Worm (Caenorhabditis elegans) whole organism, late embryonic: Measurements from ENCODE around the gene F57B1.5.

Source experiments
- C08G9.2 ChIP-seq: sonication (generic microtip); optimal IDR thresholded peaks from 2 replicates; lab custom pipeline; 2016; ENCODE audit warnings: mild to moderate bottlenecking, missing genetic modification characterization, moderate library complexity, missing compliant biosample characterization
- K02D7.2 ChIP-seq: sonication (generic microtip); optimal IDR thresholded peaks from 2 replicates; lab custom pipeline; 2017; ENCODE audit warnings: mild to moderate bottlenecking, missing genetic modification characterization, missing compliant biosample characterization
- K09A11.1 ChIP-seq: sonication (generic microtip); optimal IDR thresholded peaks from 2 replicates; lab custom pipeline; 2017; ENCODE audit warnings: antibody characterized with exemption, mild to moderate bottlenecking, missing genetic modification characterization, missing compliant biosample characterization; ENCODE audit not compliant: insufficient read depth
- ahr-1 ChIP-seq: sonication (generic microtip); optimal IDR thresholded peaks from 2 replicates; lab custom pipeline; 2016; ENCODE audit warnings: missing genetic modification characterization, missing compliant biosample characterization
- ceh-22 ChIP-seq: sonication (generic microtip); optimal IDR thresholded peaks from 2 replicates; lab custom pipeline; 2017; ENCODE audit warnings: missing biosample characterization, missing genetic modification characterization
- ceh-31 ChIP-seq: sonication (generic microtip); optimal IDR thresholded peaks from 2 replicates; lab custom pipeline; 2016; ENCODE audit warnings: missing genetic modification characterization, missing compliant biosample characterization
- ceh-34 ChIP-seq: sonication (generic microtip); optimal IDR thresholded peaks from 2 replicates; lab custom pipeline; 2016; ENCODE audit warnings: mild to moderate bottlenecking, missing genetic modification characterization, missing compliant biosample characterization
- ceh-45 ChIP-seq: fragments of 200-800 bp; sonication (Bioruptor generic); IDR thresholded peaks from 2 replicates; pipeline ENCODE4 v1.3.6; 2022; ENCODE audit warnings: missing genetic modification reagents, missing genetic modification characterization, missing compliant biosample characterization
- ceh-9 ChIP-seq: sonication (generic microtip); optimal IDR thresholded peaks from 2 replicates; lab custom pipeline; 2016; ENCODE audit warnings: mild to moderate bottlenecking, missing genetic modification characterization, inconsistent platforms, missing compliant biosample characterization
- eyg-1 ChIP-seq: sonication (generic microtip); optimal IDR thresholded peaks from 2 replicates; lab custom pipeline; 2016; ENCODE audit warnings: missing genotype, missing genetic modification characterization, missing compliant biosample characterization
- fkh-6 ChIP-seq: sonication (generic microtip); optimal IDR thresholded peaks from 2 replicates; lab custom pipeline; 2016; ENCODE audit warnings: missing genetic modification characterization, missing compliant biosample characterization
- hlh-15 ChIP-seq: sonication (generic microtip); optimal IDR thresholded peaks from 2 replicates; lab custom pipeline; 2016; ENCODE audit warnings: missing genetic modification characterization, missing compliant biosample characterization
- hlh-30 ChIP-seq: sonication (generic microtip); optimal IDR thresholded peaks from 2 replicates; lab custom pipeline; 2017; ENCODE audit warnings: antibody characterized with exemption, missing genetic modification characterization, missing compliant biosample characterization; ENCODE audit not compliant: insufficient read depth
- hlh-6 ChIP-seq: sonication (generic microtip); optimal IDR thresholded peaks from 2 replicates; lab custom pipeline; 2016; ENCODE audit warnings: missing genotype, missing genetic modification characterization, missing compliant biosample characterization
- hlh-8 ChIP-seq: sonication (generic microtip); optimal IDR thresholded peaks from 2 replicates; lab custom pipeline; 2016; ENCODE audit warnings: missing genotype, missing genetic modification characterization, missing compliant biosample characterization
- lim-6 ChIP-seq: sonication (generic microtip); optimal IDR thresholded peaks from 2 replicates; lab custom pipeline; 2016; ENCODE audit warnings: missing genetic modification characterization, missing compliant biosample characterization
- madf-2 ChIP-seq: sonication (generic microtip); optimal IDR thresholded peaks from 2 replicates; lab custom pipeline; 2017; ENCODE audit warnings: missing genetic modification characterization, missing compliant biosample characterization
- mec-3 ChIP-seq: sonication (generic microtip); optimal IDR thresholded peaks from 2 replicates; lab custom pipeline; 2016; ENCODE audit warnings: borderline replicate concordance, missing genetic modification characterization, missing compliant biosample characterization
- nhr-11 ChIP-seq: fragments of 150-350 bp; optimal IDR thresholded peaks from 2 replicates; lab custom pipeline; 2014; ENCODE audit warnings: missing biosample characterization, missing genetic modification characterization
- nhr-232 ChIP-seq: sonication (generic microtip); optimal IDR thresholded peaks from 2 replicates; lab custom pipeline; 2016; ENCODE audit warnings: missing genetic modification characterization, missing compliant biosample characterization
- npax-4 ChIP-seq: sonication (generic microtip); optimal IDR thresholded peaks from 2 replicates; lab custom pipeline; 2016; ENCODE audit warnings: missing genetic modification characterization, missing compliant biosample characterization
- odd-2 ChIP-seq: sonication (generic microtip); optimal IDR thresholded peaks from 2 replicates; lab custom pipeline; 2017; ENCODE audit warnings: antibody characterized with exemption, mild to moderate bottlenecking, missing genetic modification characterization, missing compliant biosample characterization
- pag-3 ChIP-seq: sonication (generic microtip); optimal IDR thresholded peaks from 2 replicates; lab custom pipeline; 2016; ENCODE audit warnings: missing compliant biosample characterization, missing genetic modification characterization, borderline replicate concordance
- pat-9 ChIP-seq: fragments of 200-800 bp; sonication (Bioruptor generic); optimal IDR thresholded peaks from 2 replicates; lab custom pipeline; 2018; ENCODE audit warnings: mild to moderate bottlenecking, missing genetic modification characterization, moderate library complexity, missing compliant biosample characterization
- pax-1 ChIP-seq: fragments of 150-350 bp; optimal IDR thresholded peaks from 2 replicates; lab custom pipeline; 2014; ENCODE audit warnings: missing biosample characterization, missing genetic modification characterization
- pha-4 ChIP-seq: fragments of 150-350 bp; optimal IDR thresholded peaks from 2 replicates; lab custom pipeline; 2018; ENCODE audit warnings: missing biosample characterization, missing genetic modification reagents, missing genetic modification characterization
- pqm-1 ChIP-seq: sonication (generic microtip); optimal IDR thresholded peaks from 2 replicates; lab custom pipeline; 2016; ENCODE audit warnings: missing genetic modification characterization, missing compliant biosample characterization
- pros-1 ChIP-seq: fragments of 150-350 bp; optimal IDR thresholded peaks from 2 replicates; lab custom pipeline; 2014; ENCODE audit warnings: missing biosample characterization, missing genetic modification reagents, missing genetic modification characterization
- sox-2 ChIP-seq: fragments of 200-800 bp; sonication (Bioruptor generic); IDR thresholded peaks from 2 replicates; pipeline ENCODE4 v1.3.6; 2022; ENCODE audit warnings: missing genetic modification reagents, missing genetic modification characterization, missing compliant biosample characterization
- sox-4 ChIP-seq: sonication (generic microtip); optimal IDR thresholded peaks from 2 replicates; lab custom pipeline; 2017; ENCODE audit warnings: mild to moderate bottlenecking, missing genetic modification characterization, inconsistent platforms, missing compliant biosample characterization
- syd-9 ChIP-seq: sonication (generic microtip); optimal IDR thresholded peaks from 2 replicates; lab custom pipeline; 2016; ENCODE audit warnings: mild to moderate bottlenecking, missing genetic modification characterization, moderate library complexity, missing compliant biosample characterization
- tbx-7 ChIP-seq: sonication (generic microtip); optimal IDR thresholded peaks from 2 replicates; lab custom pipeline; 2016; ENCODE audit warnings: missing genotype, missing genetic modification characterization, missing compliant biosample characterization
- unc-42 ChIP-seq: sonication (generic microtip); optimal IDR thresholded peaks from 2 replicates; lab custom pipeline; 2016; ENCODE audit warnings: missing genotype, missing genetic modification characterization, missing compliant biosample characterization
- zip-5 ChIP-seq: sonication (generic microtip); optimal IDR thresholded peaks from 2 replicates; lab custom pipeline; 2016; ENCODE audit warnings: missing genetic modification characterization, missing compliant biosample characterization

The F57B1.5 gene

ce11 chrV:13195548-13195947 lies 12.0 kb upstream of the F57B1.5 start, which contains the start of gene F57B1.1:
Gene F57B1.1 (minus strand): TSS chrV:13195648.
- TF ChIP-seq lim-6 (tag; lab: Kevin White, UChicago), result no peak

- TF ChIP-seq ahr-1 (no peak), ceh-45 (GFP tag; lab: Robert Waterston, UW) (no peak), ceh-34 (tag; lab: Kevin White, UChicago) (no peak)
- TF ChIP-seq, all 69 proteins: peak for 0
Measured at ce11 chrV:13197823-13198222, 9.7 kb upstream of the F57B1.5 start, which contains the start of gene F57B1.9. Gene F57B1.9 (minus strand): TSS chrV:13197923.

ce11 chrV:13200609-13201008 lies 6.9 kb upstream of the F57B1.5 start:
- TF ChIP-seq pros-1 (tag; lab: Kevin White, UChicago) (no peak), madf-2 (tag; lab: Kevin White, UChicago) (no peak), hlh-6 (no peak), pat-9 (tag; lab: Kevin White, UChicago) (no peak), sox-4 (tag; lab: Kevin White, UChicago) (no peak), hlh-15 (no peak), hlh-30 (tag; lab: Kevin White, UChicago) (no peak), zip-5 (tag; lab: Kevin White, UChicago) (no peak), ceh-31 (tag; lab: Kevin White, UChicago) (no peak), npax-4 (tag; lab: Kevin White, UChicago) (no peak), unc-42 (no peak)

DNA sequence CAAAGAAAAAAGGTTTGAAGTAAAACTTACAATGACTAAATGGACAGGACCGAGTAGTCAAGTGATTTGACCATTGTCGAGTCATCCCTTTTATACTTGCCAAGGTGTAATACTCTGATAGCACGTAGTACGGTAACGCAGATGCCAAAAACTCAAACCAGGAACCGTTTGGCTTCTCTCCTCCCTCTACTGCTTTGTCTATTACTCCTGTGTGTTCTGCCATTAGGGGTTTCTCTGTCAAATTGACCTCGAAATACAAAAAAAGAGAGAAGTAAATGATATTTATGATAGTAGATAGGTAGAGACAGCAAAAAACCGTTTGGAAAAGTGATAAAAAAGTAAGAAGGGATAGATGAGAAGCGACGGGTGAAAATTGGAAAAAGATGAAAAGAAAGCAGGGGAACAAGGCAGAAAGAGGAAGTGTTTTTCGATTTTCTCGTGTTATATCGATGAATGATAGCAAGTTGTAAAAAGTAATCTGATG lies 5.4 kb upstream of the F57B1.5 start, which contains the start of the genes col-159 and col-160:
Gene col-159 (minus strand): TSS at position 51 of the 484 bp plus-strand sequence.
Gene col-160 (minus strand): TSS at position 63 of the 484 bp plus-strand sequence.
- no peak for TF ChIP-seq ceh-9
- no peak for TF ChIP-seq pax-1 (tag; lab: Kevin White, UChicago)
- no peak for TF ChIP-seq odd-2 (tag; lab: Kevin White, UChicago)
- TF ChIP-seq hlh-6, result no peak
- TF ChIP-seq pha-4 (tag; lab: Kevin White, UChicago), result no peak
- no peak for TF ChIP-seq fkh-6 (tag; lab: Kevin White, UChicago)
- TF ChIP-seq pqm-1 (tag; lab: Kevin White, UChicago), result no peak
- no peak for TF ChIP-seq nhr-232 (tag; lab: Kevin White, UChicago)
- TF ChIP-seq zip-5 (tag; lab: Kevin White, UChicago), result no peak
- no peak for TF ChIP-seq nhr-11 (tag; lab: Kevin White, UChicago)
- no peak for TF ChIP-seq syd-9
- no peak for TF ChIP-seq eyg-1
- no peak for TF ChIP-seq hlh-15
- no peak for TF ChIP-seq K09A11.1 (tag; lab: Kevin White, UChicago)
- no peak for TF ChIP-seq ceh-22 (tag; lab: Kevin White, UChicago)
- no peak for TF ChIP-seq C08G9.2 (tag; lab: Kevin White, UChicago)
- no peak for TF ChIP-seq mec-3
- no peak for TF ChIP-seq hlh-8 (tag; lab: Kevin White, UChicago)

DNA sequence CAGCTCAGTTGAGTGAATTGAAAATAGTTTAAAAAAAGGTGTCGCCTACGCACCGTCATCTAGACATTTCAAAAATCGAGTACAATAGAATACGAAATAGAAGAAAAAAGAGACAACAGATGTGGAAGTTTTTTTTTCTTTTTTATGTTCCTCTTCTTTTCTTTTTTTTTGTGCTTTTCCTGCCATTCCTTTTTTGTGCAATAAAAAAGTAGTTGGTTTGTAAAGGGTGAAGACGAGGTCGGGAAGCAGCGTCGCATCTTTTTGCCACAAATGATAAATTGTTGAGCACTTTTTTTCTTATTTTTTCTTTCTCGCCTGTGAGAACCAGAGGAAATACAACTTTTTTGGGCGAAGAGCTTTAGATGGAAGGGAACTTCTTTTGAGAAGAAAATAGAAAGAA lies 1.0 kb upstream of the F57B1.5 start:
- TF ChIP-seq hlh-30 (tag; lab: Kevin White, UChicago) (no peak), tbx-7 (tag; lab: Kevin White, UChicago) (no peak), K02D7.2 (tag; lab: Kevin White, UChicago) (no peak), pag-3 (tag; lab: Kevin White, UChicago) (no peak), sox-2 (no peak)
